Worm (Caenorhabditis elegans) whole organism, early embryonic: ENCODE results near the gene F40H3.1.

ENCODE experiments used
- B0310.2 ChIP-seq: sonication (generic microtip); optimal IDR thresholded peaks from 2 replicates; lab custom pipeline; 2016; ENCODE audit warnings: mild to moderate bottlenecking, missing genetic modification characterization, missing compliant biosample characterization
- F13C5.2 ChIP-seq: sonication (generic microtip); optimal IDR thresholded peaks from 2 replicates; lab custom pipeline; 2017; ENCODE audit warnings: mild to moderate bottlenecking, missing genetic modification characterization, inconsistent platforms, missing compliant biosample characterization
- aly-1 ChIP-seq: sonication (generic microtip); optimal IDR thresholded peaks from 2 replicates; lab custom pipeline; 2016; ENCODE audit warnings: missing genetic modification characterization, missing compliant biosample characterization
- ama-1 ChIP-seq: fragments of 150-350 bp; optimal IDR thresholded peaks from 2 replicates; lab custom pipeline; 2014
- ceh-13 ChIP-seq: fragments of 200-800 bp; sonication (Bioruptor generic); optimal IDR thresholded peaks from 2 replicates; lab custom pipeline; 2018; ENCODE audit warnings: mild to moderate bottlenecking, missing genetic modification characterization, missing compliant biosample characterization
- ceh-36 ChIP-seq: sonication (generic microtip); optimal IDR thresholded peaks from 2 replicates; lab custom pipeline; 2016; ENCODE audit warnings: missing genetic modification characterization, inconsistent platforms, missing compliant biosample characterization
- ets-7 ChIP-seq: sonication (generic microtip); optimal IDR thresholded peaks from 2 replicates; lab custom pipeline; 2016; ENCODE audit warnings: missing genotype, missing genetic modification characterization, missing compliant biosample characterization
- flt-1 ChIP-seq: fragments of 200-800 bp; sonication (Bioruptor generic); IDR thresholded peaks from 2 replicates; pipeline ENCODE4 v1.3.6; 2022; ENCODE audit warnings: missing genetic modification characterization, missing compliant biosample characterization
- hmbx-1 ChIP-seq: sonication (generic microtip); optimal IDR thresholded peaks from 2 replicates; lab custom pipeline; 2016; ENCODE audit warnings: mild to moderate bottlenecking, missing genetic modification characterization, missing compliant biosample characterization
- hmg-4 ChIP-seq: fragments of 200-800 bp; sonication (Bioruptor generic); optimal IDR thresholded peaks from 2 replicates; lab custom pipeline; 2018; ENCODE audit warnings: mild to moderate bottlenecking, missing genetic modification characterization, missing compliant biosample characterization
- hnd-1 ChIP-seq: sonication (generic microtip); optimal IDR thresholded peaks from 2 replicates; lab custom pipeline; 2016; ENCODE audit warnings: missing genetic modification characterization, missing compliant biosample characterization
- pes-1 ChIP-seq: fragments of 200-800 bp; sonication (Bioruptor generic); IDR thresholded peaks from 2 replicates; pipeline ENCODE4 v1.3.6; 2022; ENCODE audit warnings: missing genetic modification reagents, missing genetic modification characterization, missing compliant biosample characterization
- scrt-1 ChIP-seq: fragments of 200-800 bp; sonication (Bioruptor generic); IDR thresholded peaks from 2 replicates; pipeline ENCODE4 v1.3.6; 2022; ENCODE audit warnings: missing genetic modification characterization, missing compliant biosample characterization
- sea-1 ChIP-seq: fragments of 200-800 bp; sonication (Bioruptor generic); conservative IDR thresholded peaks from 2 replicates; pipeline ENCODE4 v1.3.6; 2022; ENCODE audit warnings: missing genetic modification characterization, missing compliant biosample characterization
- tbx-11 ChIP-seq: fragments of 200-800 bp; sonication (Bioruptor generic); IDR thresholded peaks from 2 replicates; pipeline ENCODE4 v1.3.6; 2022; ENCODE audit warnings: missing genetic modification characterization, missing compliant biosample characterization
- tbx-37 ChIP-seq: fragments of 200-800 bp; sonication (Bioruptor generic); conservative IDR thresholded peaks from 2 replicates; pipeline ENCODE4 v1.3.6; 2022; ENCODE audit warnings: missing genetic modification reagents, missing genetic modification characterization, missing compliant biosample characterization
- tra-4 ChIP-seq: sonication (generic microtip); optimal IDR thresholded peaks from 2 replicates; lab custom pipeline; 2017; ENCODE audit warnings: missing genetic modification characterization, missing compliant biosample characterization

The F40H3.1 gene

DNA sequence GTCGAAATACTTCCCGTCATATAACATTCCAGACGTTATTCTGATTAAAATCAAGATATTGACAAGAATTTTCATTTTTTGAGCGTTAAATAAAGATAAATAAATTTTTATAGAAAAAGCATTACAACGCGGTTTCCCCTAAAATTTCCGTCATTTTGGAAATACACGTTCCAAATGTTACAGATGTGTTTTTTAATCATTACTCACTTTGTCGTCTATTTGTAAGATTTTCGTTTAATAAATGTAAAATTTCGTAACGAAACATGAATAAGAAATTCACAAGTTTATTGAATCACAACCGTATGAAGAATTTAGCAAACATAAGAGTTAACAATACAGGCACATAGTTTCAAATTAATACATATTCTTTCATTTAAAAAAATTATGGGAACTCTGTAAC, 23.3 kb downstream of the F40H3.1 start, which contains the start of gene C30B5.17:
Gene C30B5.17, minus strand, starts transcription at position 101 of the 400 bp plus-strand sequence.
- no peak for TF ChIP-seq F13C5.2
- TF ChIP-seq pes-1 (GFP tag; lab: Robert Waterston, UW), result no peak
- TF ChIP-seq hmbx-1, result no peak
- no peak for TF ChIP-seq sea-1 (GFP tag; lab: Robert Waterston, UW)
- no peak for TF ChIP-seq B0310.2 (tag; lab: Kevin White, UChicago)
- no peak for TF ChIP-seq hnd-1 (tag; lab: Kevin White, UChicago)
- no peak for TF ChIP-seq scrt-1 (GFP tag; lab: Robert Waterston, UW)
- no peak for TF ChIP-seq ama-1 (lab: Kevin White, UChicago)

DNA sequence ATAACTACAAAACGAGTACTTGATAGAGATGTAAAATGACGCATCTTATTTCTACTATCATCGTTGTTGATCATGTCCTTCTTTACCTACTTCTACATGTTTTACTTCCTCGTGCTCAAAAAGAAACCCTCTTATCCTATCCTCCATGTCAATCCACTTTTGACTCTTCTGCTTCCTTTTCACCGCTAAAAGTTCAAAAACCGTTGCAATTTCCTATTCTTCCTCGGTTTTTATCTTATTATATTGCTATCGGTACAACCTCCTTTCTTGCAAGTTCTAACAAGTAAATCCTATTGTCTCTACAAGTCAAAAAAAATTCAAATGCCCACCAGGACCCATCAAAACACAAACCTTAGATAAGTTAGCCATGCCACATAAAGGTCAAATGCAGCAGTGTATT, 27.6 kb downstream of the F40H3.1 start:
- TF ChIP-seq flt-1 (GFP tag; lab: Robert Waterston, UW) (no peak), tbx-37 (no peak), hmg-4 (GFP tag; lab: Kevin White, UChicago) (no peak)

DNA sequence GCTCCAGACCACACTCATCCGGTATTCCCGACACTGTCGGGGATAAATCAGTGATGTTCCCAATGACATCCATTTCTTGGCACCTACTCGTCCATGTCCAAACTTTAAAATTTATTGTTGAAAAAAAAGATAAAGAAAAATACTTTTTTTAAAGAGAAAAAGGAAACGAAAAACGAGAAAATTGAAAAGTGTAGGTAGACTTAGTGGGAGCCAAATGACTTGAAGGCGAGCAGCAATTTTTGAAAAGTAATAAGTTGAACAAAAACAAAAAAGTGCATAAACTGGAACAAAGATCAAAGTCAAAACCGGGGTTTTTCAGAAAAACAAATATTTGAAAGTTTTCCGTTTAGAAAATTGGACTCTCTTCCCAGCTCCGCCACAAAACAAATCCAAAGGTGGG, 28.5 kb downstream of the F40H3.1 start, which contains the start of gene daf-37:
Gene daf-37, minus strand, starts transcription at position 101 of the 400 bp plus-strand sequence.
- TF ChIP-seq ceh-13 (GFP tag; lab: Kevin White, UChicago) (no peak), hmg-4 (GFP tag; lab: Kevin White, UChicago) (no peak)

DNA sequence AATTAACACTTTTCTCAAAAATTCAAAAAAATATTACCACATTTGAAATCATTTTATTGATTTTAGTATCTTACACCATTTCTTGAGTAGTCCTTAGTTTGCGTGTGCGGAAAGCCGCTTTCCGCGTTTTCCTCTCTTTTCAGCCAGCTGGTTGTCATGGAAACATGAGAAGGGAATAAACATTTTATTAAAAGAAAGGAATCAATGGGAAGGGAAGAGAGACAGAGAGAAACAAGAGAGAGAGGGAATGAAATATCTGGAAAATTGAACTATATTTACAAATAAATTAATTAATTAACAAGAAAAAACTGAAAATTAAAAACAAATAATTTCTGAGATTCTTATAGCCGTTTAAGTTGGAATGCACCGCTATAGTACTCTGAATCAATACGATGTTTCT, 39.7 kb downstream of the F40H3.1 start, which contains the start of gene mks-2:
Gene mks-2, minus strand, starts transcription at position 101 of the 400 bp plus-strand sequence.
- TF ChIP-seq B0310.2 (tag; lab: Kevin White, UChicago) (no peak), aly-1 (tag; lab: Kevin White, UChicago) (no peak), ets-7 (tag; lab: Kevin White, UChicago) (no peak), ceh-13 (GFP tag; lab: Kevin White, UChicago) (no peak), tbx-11 (GFP tag; lab: Robert Waterston, UW) (no peak), pes-1 (GFP tag; lab: Robert Waterston, UW) (no peak), hmg-4 (GFP tag; lab: Kevin White, UChicago) (no peak), flt-1 (GFP tag; lab: Robert Waterston, UW) (no peak), ama-1 (lab: Kevin White, UChicago) (no peak), sea-1 (GFP tag; lab: Robert Waterston, UW) (no peak), hnd-1 (tag; lab: Kevin White, UChicago) (no peak), ceh-36 (tag; lab: Kevin White, UChicago) (no peak), scrt-1 (GFP tag; lab: Robert Waterston, UW) (no peak), tbx-37 (no peak), tra-4 (tag; lab: Kevin White, UChicago) (no peak), hmbx-1 (no peak), F13C5.2 (no peak)

DNA sequence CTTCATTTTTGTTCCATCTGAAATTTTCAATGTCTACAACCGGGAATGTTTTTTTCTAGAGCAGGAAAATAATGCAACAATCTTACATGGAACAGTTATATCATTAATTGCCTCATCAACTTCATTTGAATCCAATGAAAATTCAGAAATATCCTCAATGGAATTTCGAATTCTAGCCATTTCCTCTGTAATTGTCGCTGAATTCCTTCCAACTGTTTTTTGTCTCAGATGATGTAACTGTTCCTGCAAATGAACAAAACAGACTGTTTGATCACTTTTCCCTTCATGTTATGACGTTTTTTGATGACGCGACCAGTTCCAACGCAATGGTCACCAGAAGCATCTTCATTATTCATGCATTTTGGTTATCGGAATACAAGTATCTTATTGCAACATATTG, 41.8 kb downstream of the F40H3.1 start:
- no peak for TF ChIP-seq ets-7 (tag; lab: Kevin White, UChicago)

DNA sequence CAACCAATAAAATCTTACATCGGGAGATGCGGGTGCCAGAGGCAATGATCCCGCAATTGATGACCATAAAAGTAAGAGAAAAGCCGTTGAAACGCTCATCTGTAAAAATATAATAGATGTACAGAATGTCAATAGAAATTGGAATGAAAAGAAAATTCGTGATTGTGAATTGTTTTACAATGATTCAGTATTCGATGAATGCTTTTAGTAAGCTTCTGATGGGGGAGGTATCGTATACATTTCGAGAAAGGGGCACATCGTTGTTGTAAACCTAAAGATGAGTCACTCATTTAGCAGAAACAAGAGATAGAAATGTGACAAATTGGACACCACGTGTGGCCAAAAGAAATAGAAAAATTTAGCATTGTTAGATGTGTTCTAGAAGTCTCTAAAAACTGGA, 42.9 kb downstream of the F40H3.1 start, which contains the start of gene C30B5.6:
Gene C30B5.6, minus strand, starts transcription at position 101 of the 400 bp plus-strand sequence.
- TF ChIP-seq aly-1 (tag; lab: Kevin White, UChicago) (no peak), hnd-1 (tag; lab: Kevin White, UChicago) (no peak), sea-1 (GFP tag; lab: Robert Waterston, UW) (no peak), ceh-36 (tag; lab: Kevin White, UChicago) (no peak), tbx-11 (GFP tag; lab: Robert Waterston, UW) (no peak)

DNA sequence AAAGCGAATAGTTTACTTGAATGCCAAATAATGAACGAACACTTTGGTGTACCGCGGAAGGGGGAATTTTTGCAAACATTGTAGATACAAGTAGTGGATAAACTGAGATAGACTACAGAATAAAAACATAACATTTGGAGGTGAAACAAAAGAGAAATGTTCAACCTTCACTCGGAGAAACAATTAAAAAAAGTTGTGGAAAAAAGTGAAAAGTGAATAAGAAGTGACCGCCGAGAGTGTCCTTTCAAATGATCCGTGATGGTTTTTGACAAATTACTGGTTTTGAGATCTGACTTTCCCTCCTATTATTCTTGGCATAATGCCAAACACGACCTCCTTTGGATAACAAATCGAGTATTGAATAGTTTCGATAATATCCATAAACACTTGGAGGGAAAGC, 44.1 kb downstream of the F40H3.1 start:
- no peak for TF ChIP-seq ets-7 (tag; lab: Kevin White, UChicago)
- TF ChIP-seq aly-1 (tag; lab: Kevin White, UChicago), result no peak
- no peak for TF ChIP-seq scrt-1 (GFP tag; lab: Robert Waterston, UW)
- TF ChIP-seq pes-1 (GFP tag; lab: Robert Waterston, UW), result no peak
- no peak for TF ChIP-seq hmg-4 (GFP tag; lab: Kevin White, UChicago)
- no peak for TF ChIP-seq B0310.2 (tag; lab: Kevin White, UChicago)
- no peak for TF ChIP-seq tbx-37
- TF ChIP-seq tra-4 (tag; lab: Kevin White, UChicago), result no peak
- no peak for TF ChIP-seq ceh-36 (tag; lab: Kevin White, UChicago)
- TF ChIP-seq ceh-13 (GFP tag; lab: Kevin White, UChicago), result no peak
- TF ChIP-seq tbx-11 (GFP tag; lab: Robert Waterston, UW), result no peak
- TF ChIP-seq ama-1 (lab: Kevin White, UChicago), result no peak
- TF ChIP-seq hmbx-1, result no peak
- no peak for TF ChIP-seq flt-1 (GFP tag; lab: Robert Waterston, UW)
- TF ChIP-seq hnd-1 (tag; lab: Kevin White, UChicago), result no peak
- TF ChIP-seq F13C5.2, result no peak
- no peak for TF ChIP-seq sea-1 (GFP tag; lab: Robert Waterston, UW)

DNA sequence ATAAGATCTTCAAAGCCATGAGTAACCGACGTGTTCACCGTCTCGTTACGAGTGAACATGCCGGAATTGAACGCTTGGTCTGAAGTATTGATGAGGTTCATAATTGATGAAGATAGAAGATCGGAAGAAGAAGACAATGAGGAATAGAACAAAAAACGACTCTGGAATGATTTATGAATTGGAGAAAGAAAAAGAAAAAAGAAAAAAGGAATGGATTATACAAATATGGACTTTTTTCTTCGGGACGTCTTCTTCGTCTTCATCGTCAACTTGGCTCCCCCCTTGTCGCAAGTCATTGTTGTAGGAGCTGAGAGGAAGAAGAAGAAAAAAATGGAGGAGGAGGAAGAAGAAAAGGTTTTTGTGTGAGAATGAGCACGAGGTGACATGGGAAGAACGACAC, 47.4 kb downstream of the F40H3.1 start, which contains the start of gene srsy-2:
Gene srsy-2, minus strand, starts transcription at position 101 of the 400 bp plus-strand sequence.
- TF ChIP-seq sea-1 (GFP tag; lab: Robert Waterston, UW) (no peak), tra-4 (tag; lab: Kevin White, UChicago) (no peak), ceh-36 (tag; lab: Kevin White, UChicago) (no peak), ceh-13 (GFP tag; lab: Kevin White, UChicago) (no peak), hnd-1 (tag; lab: Kevin White, UChicago) (no peak), hmg-4 (GFP tag; lab: Kevin White, UChicago) (no peak), pes-1 (GFP tag; lab: Robert Waterston, UW) (no peak), flt-1 (GFP tag; lab: Robert Waterston, UW) (no peak), tbx-11 (GFP tag; lab: Robert Waterston, UW) (no peak), ets-7 (tag; lab: Kevin White, UChicago) (no peak), ama-1 (lab: Kevin White, UChicago) (no peak), scrt-1 (GFP tag; lab: Robert Waterston, UW) (no peak), aly-1 (tag; lab: Kevin White, UChicago) (no peak), F13C5.2 (no peak), hmbx-1 (no peak), tbx-37 (no peak), B0310.2 (tag; lab: Kevin White, UChicago) (no peak)
